Worm (Caenorhabditis elegans) whole organism, midembryonic: ENCODE data around the gene T24B8.3.

Experiments
- T22C8.4 ChIP-seq: fragments of 200-800 bp; sonication (Bioruptor generic); IDR thresholded peaks from 2 replicates; pipeline ENCODE4 v1.3.6; 2022; ENCODE audit warnings: missing genetic modification characterization, missing compliant biosample characterization
- cog-1 ChIP-seq: sonication (generic microtip); optimal IDR thresholded peaks from 2 replicates; lab custom pipeline; 2016; ENCODE audit warnings: missing genetic modification characterization, missing compliant biosample characterization
- flt-1 ChIP-seq: fragments of 200-800 bp; sonication (Bioruptor generic); IDR thresholded peaks from 2 replicates; pipeline ENCODE4 v1.3.6; 2022; ENCODE audit warnings: missing genetic modification characterization, missing compliant biosample characterization
- klf-2 ChIP-seq: fragments of 200-800 bp; sonication (Bioruptor generic); conservative IDR thresholded peaks from 2 replicates; pipeline ENCODE4 v1.3.6; 2022; ENCODE audit warnings: missing genetic modification reagents, missing genetic modification characterization, missing compliant biosample characterization
- med-1 ChIP-seq: sonication (generic microtip); optimal IDR thresholded peaks from 2 replicates; lab custom pipeline; 2017; ENCODE audit warnings: missing genetic modification characterization, mild to moderate bottlenecking, missing compliant biosample characterization, antibody characterized with exemption, missing genetic modification reagents; ENCODE audit not compliant: insufficient read depth
- ref-1 ChIP-seq: fragments of 200-800 bp; sonication (Bioruptor generic); conservative IDR thresholded peaks from 2 replicates; pipeline ENCODE4 v1.3.6; 2022; ENCODE audit warnings: missing genetic modification reagents, missing genetic modification characterization, missing compliant biosample characterization
- tab-1 ChIP-seq: fragments of 200-800 bp; sonication (Bioruptor generic); IDR thresholded peaks from 2 replicates; pipeline ENCODE4 v1.3.6; 2022; ENCODE audit warnings: missing genetic modification characterization, missing compliant biosample characterization
- ztf-23 ChIP-seq: fragments of 200-800 bp; sonication (Bioruptor generic); IDR thresholded peaks from 2 replicates; pipeline ENCODE4 v1.3.6; 2022; ENCODE audit warnings: missing genetic modification reagents, missing genetic modification characterization, missing compliant biosample characterization
- ztf-29 ChIP-seq: fragments of 200-800 bp; sonication (Bioruptor generic); IDR thresholded peaks from 2 replicates; pipeline ENCODE4 v1.3.6; 2022; ENCODE audit warnings: missing genetic modification reagents, missing genetic modification characterization, missing compliant biosample characterization

Gene T24B8.3

ce11 chrII:9031891-9032290 is 29.0 kb downstream of the T24B8.3 start:
- no peak for TF ChIP-seq cog-1 (tag; lab: Kevin White, UChicago)
- no peak for TF ChIP-seq T22C8.4
- TF ChIP-seq flt-1, result no peak
- no peak for TF ChIP-seq klf-2 (GFP tag; lab: Robert Waterston, UW)
- no peak for TF ChIP-seq ztf-23
- no peak for TF ChIP-seq tab-1 (GFP tag; lab: Robert Waterston, UW)
- no peak for TF ChIP-seq ref-1 (GFP tag; lab: Robert Waterston, UW)
- no peak for TF ChIP-seq ztf-29 (GFP tag; lab: Robert Waterston, UW)
- no peak for TF ChIP-seq med-1

ce11 chrII:9029218-9029672 is 31.7 kb downstream of the T24B8.3 start, which contains the start of gene F37B12.1:
Gene F37B12.1 (minus strand): TSS chrII:9029268.
- TF ChIP-seq med-1 (no peak), flt-1 (no peak), ztf-29 (GFP tag; lab: Robert Waterston, UW) (no peak), ztf-23 (no peak), tab-1 (GFP tag; lab: Robert Waterston, UW) (no peak), T22C8.4 (no peak)

- TF ChIP-seq ztf-23 (no peak), klf-2 (GFP tag; lab: Robert Waterston, UW) (no peak), flt-1 (no peak), tab-1 (GFP tag; lab: Robert Waterston, UW) (no peak), ztf-29 (GFP tag; lab: Robert Waterston, UW) (no peak), ref-1 (GFP tag; lab: Robert Waterston, UW) (no peak), T22C8.4 (no peak), med-1 (no peak), cog-1 (tag; lab: Kevin White, UChicago) (no peak)
These were observed 32.8 kb downstream of the T24B8.3 start for ce11 chrII:9028096-9028495.

ce11 chrII:9026348-9026747 is 34.6 kb downstream of the T24B8.3 start:
- TF ChIP-seq tab-1 (GFP tag; lab: Robert Waterston, UW), result no peak
- no peak for TF ChIP-seq med-1
- no peak for TF ChIP-seq cog-1 (tag; lab: Kevin White, UChicago)
- no peak for TF ChIP-seq ref-1 (GFP tag; lab: Robert Waterston, UW)
- TF ChIP-seq klf-2 (GFP tag; lab: Robert Waterston, UW), result no peak
- TF ChIP-seq T22C8.4, result no peak
- no peak for TF ChIP-seq flt-1
- TF ChIP-seq ztf-23, result no peak
- no peak for TF ChIP-seq ztf-29 (GFP tag; lab: Robert Waterston, UW)

ce11 chrII:9024312-9024711 is 36.6 kb downstream of the T24B8.3 start:
- TF ChIP-seq cog-1 (tag; lab: Kevin White, UChicago) (no peak), med-1 (no peak), T22C8.4 (no peak), ref-1 (GFP tag; lab: Robert Waterston, UW) (no peak), klf-2 (GFP tag; lab: Robert Waterston, UW) (no peak), tab-1 (GFP tag; lab: Robert Waterston, UW) (no peak), ztf-23 (no peak), ztf-29 (GFP tag; lab: Robert Waterston, UW) (no peak), flt-1 (no peak)

- TF ChIP-seq ztf-23 (no peak), T22C8.4 (no peak), ztf-29 (GFP tag; lab: Robert Waterston, UW) (no peak), flt-1 (no peak), med-1 (no peak), ref-1 (GFP tag; lab: Robert Waterston, UW) (no peak), klf-2 (GFP tag; lab: Robert Waterston, UW) (no peak), tab-1 (GFP tag; lab: Robert Waterston, UW) (no peak), cog-1 (tag; lab: Kevin White, UChicago) (no peak)
These were observed 39.3 kb downstream of the T24B8.3 start for ce11 chrII:9021625-9022024.

- no peak for TF ChIP-seq flt-1
- no peak for TF ChIP-seq ztf-29 (GFP tag; lab: Robert Waterston, UW)
- no peak for TF ChIP-seq tab-1 (GFP tag; lab: Robert Waterston, UW)
- TF ChIP-seq ref-1 (GFP tag; lab: Robert Waterston, UW), result no peak
- TF ChIP-seq ztf-23, result no peak
These were observed 41.2 kb downstream of the T24B8.3 start, which contains the start of gene dep-1 for ce11 chrII:9019704-9020103. Gene dep-1 (minus strand): TSS chrII:9019798.

- TF ChIP-seq klf-2 (GFP tag; lab: Robert Waterston, UW) (no peak), med-1 (no peak), ztf-23 (no peak), cog-1 (tag; lab: Kevin White, UChicago) (no peak), ztf-29 (GFP tag; lab: Robert Waterston, UW) (no peak), flt-1 (no peak), tab-1 (GFP tag; lab: Robert Waterston, UW) (no peak), ref-1 (GFP tag; lab: Robert Waterston, UW) (no peak), T22C8.4 (no peak)
These were observed 43.3 kb downstream of the T24B8.3 start for ce11 chrII:9017628-9018027.

- no peak for TF ChIP-seq tab-1 (GFP tag; lab: Robert Waterston, UW)
- no peak for TF ChIP-seq T22C8.4
- TF ChIP-seq med-1, result no peak
- TF ChIP-seq ztf-29 (GFP tag; lab: Robert Waterston, UW), result no peak
These were observed 45.9 kb downstream of the T24B8.3 start for ce11 chrII:9014877-9015505.

ce11 chrII:9014188-9014587 is 46.7 kb downstream of the T24B8.3 start:
- no peak for TF ChIP-seq ref-1 (GFP tag; lab: Robert Waterston, UW)
- TF ChIP-seq flt-1, result no peak
- TF ChIP-seq med-1, result no peak
- no peak for TF ChIP-seq tab-1 (GFP tag; lab: Robert Waterston, UW)
- TF ChIP-seq T22C8.4, result no peak
- TF ChIP-seq klf-2 (GFP tag; lab: Robert Waterston, UW), result no peak
- TF ChIP-seq cog-1 (tag; lab: Kevin White, UChicago), result no peak
- no peak for TF ChIP-seq ztf-23
- TF ChIP-seq ztf-29 (GFP tag; lab: Robert Waterston, UW), result no peak
